Fruit fly (Drosophila melanogaster) whole organism: ENCODE results near the gene Prx1.

Source experiments
- EcR ChIP-seq, 2 experiments: fragments of >200 bp; optimal IDR thresholded peaks; 2 replicates each; lab custom pipeline; 2017; ENCODE audit warnings: missing biosample characterization in 2 of 2, missing genetic modification characterization in 2 of 2, missing genetic modification reagents in 2 of 2
- psq ChIP-seq: fragments of >200 bp; optimal IDR thresholded peaks from 2 replicates; lab custom pipeline; 2017

DNA sequence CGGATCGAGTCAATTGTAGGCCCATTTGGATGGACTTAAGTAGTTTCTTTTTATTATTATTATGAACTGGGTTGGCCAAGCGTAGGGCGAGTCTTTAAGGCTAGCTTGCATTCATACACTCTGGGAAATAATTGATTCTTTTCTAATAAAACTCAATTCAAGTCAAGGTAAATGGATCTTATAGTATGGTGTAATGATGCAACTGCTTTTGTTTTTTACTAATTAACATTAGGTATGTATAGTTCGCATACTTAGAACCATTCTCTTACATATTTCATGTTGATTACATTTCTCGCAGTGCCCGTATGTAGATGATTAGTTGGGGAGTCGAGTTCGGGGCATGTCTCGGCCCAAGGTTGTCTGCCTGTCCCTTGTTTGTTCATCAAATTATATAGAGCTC, 21.8 kb downstream of the Prx1 start:
- TF ChIP-seq psq (lab: Kevin White, UChicago): no peak
- TF ChIP-seq EcR (GFP tag; optimal IDR thresholded peaks at IDR 0.05; lab: Kevin White, UChicago): no peak
